Worm (Caenorhabditis elegans): ENCODE results near the gene C01G10.14.

DNA sequence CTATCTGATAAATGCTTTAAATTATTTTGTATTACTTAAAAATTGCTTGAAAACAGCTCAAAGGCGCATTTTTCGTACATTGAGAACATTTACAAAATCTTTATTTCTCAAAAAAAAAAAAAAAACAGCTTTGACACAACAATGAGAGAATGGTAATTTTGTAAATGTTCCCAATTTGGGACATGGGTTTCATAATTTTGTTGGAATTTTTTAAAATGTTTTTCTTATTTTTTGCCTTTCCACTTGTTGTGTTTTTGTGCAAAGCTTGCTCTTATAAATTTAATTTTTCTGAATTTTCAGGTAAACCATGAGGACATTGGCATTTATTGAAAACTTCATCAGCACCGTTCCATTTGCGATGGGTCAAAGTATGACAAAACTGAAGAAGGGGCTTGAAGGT lies 5.9 kb upstream of the C01G10.14 start, which contains the start of gene T01G5.7:
- TF ChIP-seq W03F9.2 (tag; optimal IDR thresholded peaks at IDR 0.05) (no peak), him-1 (tag; optimal IDR thresholded peaks at IDR 0.05) (no peak)
